Worm (Caenorhabditis elegans): ENCODE measurements around the gene pas-2.

Gene pas-2

ce11 chrV:10773216-10773615 lies 3.0 kb downstream of the pas-2 start:
- no peak for TF ChIP-seq cog-1 (tag; optimal IDR thresholded peaks at IDR 0.05)
- TF ChIP-seq klf-2 (GFP tag; conservative IDR thresholded peaks at IDR 0.05) = no peak
- TF ChIP-seq med-1 (GFP tag; optimal IDR thresholded peaks at IDR 0.05; ENCODE audit: insufficient read depth) = no peak
- TF ChIP-seq T22C8.4 (GFP tag; IDR thresholded peaks at IDR 0.05) = no peak
- no peak for TF ChIP-seq flt-1 (GFP tag; IDR thresholded peaks at IDR 0.05)
- TF ChIP-seq ztf-29 (GFP tag; IDR thresholded peaks at IDR 0.05) = no peak
- no peak for TF ChIP-seq ztf-23 (GFP tag; IDR thresholded peaks at IDR 0.05)
- TF ChIP-seq ref-1 (GFP tag; conservative IDR thresholded peaks at IDR 0.05) = no peak
- TF ChIP-seq tab-1 (GFP tag; IDR thresholded peaks at IDR 0.05) = no peak

- TF ChIP-seq cog-1 (tag; optimal IDR thresholded peaks at IDR 0.05) = no peak
These were observed 6.4 kb downstream of the pas-2 start, which contains the start of gene D1054.5 for ce11 chrV:10776528-10777055. Gene D1054.5 (minus strand): TSS chrV:10776578.

ce11 chrV:10784011-10784410 lies 13.8 kb downstream of the pas-2 start, which contains the start of gene D1054.8:
Gene D1054.8 (plus strand): TSS chrV:10784311.
- TF ChIP-seq med-1 (GFP tag; optimal IDR thresholded peaks at IDR 0.05; ENCODE audit: insufficient read depth) = no peak
- TF ChIP-seq T22C8.4 (GFP tag; IDR thresholded peaks at IDR 0.05) = no peak
- TF ChIP-seq ztf-29 (GFP tag; IDR thresholded peaks at IDR 0.05) = no peak
- TF ChIP-seq ref-1 (GFP tag; conservative IDR thresholded peaks at IDR 0.05) = no peak
- no peak for TF ChIP-seq flt-1 (GFP tag; IDR thresholded peaks at IDR 0.05)
- TF ChIP-seq klf-2 (GFP tag; conservative IDR thresholded peaks at IDR 0.05) = no peak
- no peak for TF ChIP-seq cog-1 (tag; optimal IDR thresholded peaks at IDR 0.05)
- TF ChIP-seq ztf-23 (GFP tag; IDR thresholded peaks at IDR 0.05) = no peak
- TF ChIP-seq tab-1 (GFP tag; IDR thresholded peaks at IDR 0.05) = no peak

- no peak for TF ChIP-seq T22C8.4 (GFP tag; IDR thresholded peaks at IDR 0.05)
- TF ChIP-seq tab-1 (GFP tag; IDR thresholded peaks at IDR 0.05) = no peak
- TF ChIP-seq ztf-23 (GFP tag; IDR thresholded peaks at IDR 0.05) = no peak
- TF ChIP-seq ref-1 (GFP tag; conservative IDR thresholded peaks at IDR 0.05) = no peak
- TF ChIP-seq ztf-29 (GFP tag; IDR thresholded peaks at IDR 0.05) = no peak
- no peak for TF ChIP-seq flt-1 (GFP tag; IDR thresholded peaks at IDR 0.05)
- no peak for TF ChIP-seq cog-1 (tag; optimal IDR thresholded peaks at IDR 0.05)
- TF ChIP-seq klf-2 (GFP tag; conservative IDR thresholded peaks at IDR 0.05) = no peak
- TF ChIP-seq med-1 (GFP tag; optimal IDR thresholded peaks at IDR 0.05; ENCODE audit: insufficient read depth) = no peak
These were observed 20.8 kb downstream of the pas-2 start, which contains the start of gene D1054.9 for ce11 chrV:10790921-10791320. Gene D1054.9 (minus strand): TSS chrV:10791057.

DNA sequence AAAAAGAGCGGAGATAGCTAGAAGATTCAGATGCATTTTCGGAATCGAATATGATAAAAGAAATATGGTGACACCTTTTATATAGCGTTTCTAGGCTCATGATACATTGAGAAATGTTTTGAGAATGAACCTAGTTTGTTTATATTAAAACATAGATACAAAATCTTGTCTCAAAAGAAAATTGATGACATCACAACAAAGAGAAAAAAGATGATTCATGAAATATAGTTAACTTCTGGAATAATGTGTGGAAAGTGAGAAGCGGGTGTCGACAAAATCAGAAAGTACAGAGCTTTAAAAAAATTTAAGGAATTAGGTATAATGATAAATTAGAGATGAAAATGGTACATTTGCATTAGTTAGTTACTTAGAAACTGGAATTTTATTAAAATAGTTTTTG lies 22.6 kb downstream of the pas-2 start, which contains the start of gene D1054.10:
Gene D1054.10, minus strand, starts transcription at position 101 of the 400 bp plus-strand sequence.
- TF ChIP-seq tab-1 (GFP tag; IDR thresholded peaks at IDR 0.05) (no peak), klf-2 (GFP tag; conservative IDR thresholded peaks at IDR 0.05) (no peak), flt-1 (GFP tag; IDR thresholded peaks at IDR 0.05) (no peak), med-1 (GFP tag; optimal IDR thresholded peaks at IDR 0.05; ENCODE audit: insufficient read depth) (no peak), ztf-29 (GFP tag; IDR thresholded peaks at IDR 0.05) (no peak), cog-1 (tag; optimal IDR thresholded peaks at IDR 0.05) (no peak), ztf-23 (GFP tag; IDR thresholded peaks at IDR 0.05) (no peak), T22C8.4 (GFP tag; IDR thresholded peaks at IDR 0.05) (no peak), ref-1 (GFP tag; conservative IDR thresholded peaks at IDR 0.05) (no peak)

- no peak for TF ChIP-seq flt-1 (GFP tag; IDR thresholded peaks at IDR 0.05)
- no peak for TF ChIP-seq T22C8.4 (GFP tag; IDR thresholded peaks at IDR 0.05)
- TF ChIP-seq ztf-23 (GFP tag; IDR thresholded peaks at IDR 0.05) = no peak
- TF ChIP-seq ztf-29 (GFP tag; IDR thresholded peaks at IDR 0.05) = no peak
- TF ChIP-seq tab-1 (GFP tag; IDR thresholded peaks at IDR 0.05) = no peak
- no peak for TF ChIP-seq klf-2 (GFP tag; conservative IDR thresholded peaks at IDR 0.05)
- no peak for TF ChIP-seq med-1 (GFP tag; optimal IDR thresholded peaks at IDR 0.05; ENCODE audit: insufficient read depth)
- no peak for TF ChIP-seq cog-1 (tag; optimal IDR thresholded peaks at IDR 0.05)
- no peak for TF ChIP-seq ref-1 (GFP tag; conservative IDR thresholded peaks at IDR 0.05)
These were observed 23.3 kb downstream of the pas-2 start, which contains the start of gene ule-3 for ce11 chrV:10793498-10793897. Gene ule-3 (plus strand): TSS chrV:10793798.

- no peak for TF ChIP-seq T22C8.4 (GFP tag; IDR thresholded peaks at IDR 0.05)
- no peak for TF ChIP-seq ztf-29 (GFP tag; IDR thresholded peaks at IDR 0.05)
- TF ChIP-seq klf-2 (GFP tag; conservative IDR thresholded peaks at IDR 0.05) = no peak
- TF ChIP-seq ztf-23 (GFP tag; IDR thresholded peaks at IDR 0.05) = no peak
- no peak for TF ChIP-seq ref-1 (GFP tag; conservative IDR thresholded peaks at IDR 0.05)
- no peak for TF ChIP-seq tab-1 (GFP tag; IDR thresholded peaks at IDR 0.05)
- no peak for TF ChIP-seq flt-1 (GFP tag; IDR thresholded peaks at IDR 0.05)
- no peak for TF ChIP-seq cog-1 (tag; optimal IDR thresholded peaks at IDR 0.05)
- TF ChIP-seq med-1 (GFP tag; optimal IDR thresholded peaks at IDR 0.05; ENCODE audit: insufficient read depth) = no peak
These were observed 24.3 kb downstream of the pas-2 start for ce11 chrV:10794463-10794862.

- TF ChIP-seq med-1 (GFP tag; optimal IDR thresholded peaks at IDR 0.05; ENCODE audit: insufficient read depth) = no peak
- TF ChIP-seq ref-1 (GFP tag; conservative IDR thresholded peaks at IDR 0.05) = no peak
- TF ChIP-seq tab-1 (GFP tag; IDR thresholded peaks at IDR 0.05) = no peak
- TF ChIP-seq cog-1 (tag; optimal IDR thresholded peaks at IDR 0.05) = no peak
- TF ChIP-seq ztf-29 (GFP tag; IDR thresholded peaks at IDR 0.05) = no peak
- no peak for TF ChIP-seq ztf-23 (GFP tag; IDR thresholded peaks at IDR 0.05)
- TF ChIP-seq klf-2 (GFP tag; conservative IDR thresholded peaks at IDR 0.05) = no peak
- no peak for TF ChIP-seq T22C8.4 (GFP tag; IDR thresholded peaks at IDR 0.05)
- TF ChIP-seq flt-1 (GFP tag; IDR thresholded peaks at IDR 0.05) = no peak
These were observed 25.3 kb downstream of the pas-2 start, which contains the start of gene D1054.19 for ce11 chrV:10795494-10795893. Gene D1054.19 (plus strand): TSS chrV:10795794.

DNA sequence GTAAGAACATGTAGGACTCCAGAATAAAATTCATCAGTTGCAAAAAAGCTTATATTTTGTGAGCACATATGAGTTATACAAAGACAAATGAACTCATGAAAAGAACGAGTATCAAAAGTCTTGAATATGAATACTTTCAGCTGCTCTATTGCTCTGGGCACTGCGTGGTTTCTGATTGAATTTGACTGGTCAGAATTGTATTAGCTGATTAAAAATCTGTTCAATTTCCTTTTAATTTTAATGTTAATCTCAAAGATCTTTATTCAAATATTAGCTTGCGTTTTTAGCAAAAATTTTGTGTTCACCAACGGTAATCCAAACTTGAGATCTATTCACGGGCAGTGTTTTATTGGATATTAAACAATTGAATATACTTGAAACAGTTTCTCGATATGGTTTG lies 27.9 kb downstream of the pas-2 start, which contains the start of gene srh-184:
Gene srh-184, minus strand, starts transcription at position 101 of the 400 bp plus-strand sequence.
- TF ChIP-seq ztf-23 (GFP tag; IDR thresholded peaks at IDR 0.05) (no peak), ztf-29 (GFP tag; IDR thresholded peaks at IDR 0.05) (no peak), flt-1 (GFP tag; IDR thresholded peaks at IDR 0.05) (no peak), tab-1 (GFP tag; IDR thresholded peaks at IDR 0.05) (no peak), klf-2 (GFP tag; conservative IDR thresholded peaks at IDR 0.05) (no peak), T22C8.4 (GFP tag; IDR thresholded peaks at IDR 0.05) (no peak), cog-1 (tag; optimal IDR thresholded peaks at IDR 0.05) (no peak), ref-1 (GFP tag; conservative IDR thresholded peaks at IDR 0.05) (no peak), med-1 (GFP tag; optimal IDR thresholded peaks at IDR 0.05; ENCODE audit: insufficient read depth) (no peak)
